Worm (Caenorhabditis elegans) whole organism, L1 larva: ENCODE data around the gene hst-3.2.
"Not testable (repeated sequence)": the region's sequence is repeated elsewhere in the genome, so short reads cannot be mapped to it uniquely, and the experiment has no call there.

ENCODE experiments used
- lin-13 ChIP-seq: fragments of 150-350 bp; optimal IDR thresholded peaks from 2 replicates; lab custom pipeline; 2014; ENCODE audit warnings: missing biosample characterization, missing genetic modification reagents, missing genetic modification characterization
- lsy-2 ChIP-seq, 2 experiments: fragments of 150-350 bp; optimal IDR thresholded peaks; 2 replicates each; lab custom pipeline; 2014; ENCODE audit warnings: missing biosample characterization in 2 of 2, missing genetic modification characterization in 2 of 2
- mdl-1 ChIP-seq, 2 experiments: fragments of 150-350 bp; optimal IDR thresholded peaks; 2 replicates each; lab custom pipeline; 2014 to 2017; ENCODE audit warnings: missing biosample characterization in 2 of 2, missing genetic modification characterization in 2 of 2, inconsistent platforms in 1 of 2
- nhr-90 ChIP-seq: sonication (generic microtip); optimal IDR thresholded peaks from 2 replicates; lab custom pipeline; 2016; ENCODE audit warnings: mild to moderate bottlenecking, missing genetic modification characterization, missing compliant biosample characterization; ENCODE audit not compliant: poor library complexity
- skn-1 ChIP-seq: fragments of 150-350 bp; optimal IDR thresholded peaks from 2 replicates; lab custom pipeline; 2014; ENCODE audit warnings: missing biosample characterization, missing genetic modification characterization
- zag-1 ChIP-seq: fragments of 150-350 bp; optimal IDR thresholded peaks from 2 replicates; lab custom pipeline; 2014; ENCODE audit warnings: missing biosample characterization, missing genetic modification characterization

ce11 chrX:2894273-2894672 is 29.5 kb downstream of the hst-3.2 start, which contains the start of gene B0410.1:
- not testable (repeated sequence) for TF ChIP-seq mdl-1 (tag; optimal IDR thresholded peaks at IDR 0.05; lab: Kevin White, UChicago); lin-13; zag-1 (tag; lab: Kevin White, UChicago); skn-1 (tag; lab: Kevin White, UChicago); lsy-2 (tag; optimal IDR thresholded peaks at IDR 0.05; lab: Kevin White, UChicago); nhr-90 (tag; lab: Kevin White, UChicago)
